Worm (Caenorhabditis elegans): ENCODE data around the gene str-161.

- TF ChIP-seq madf-8 (GFP tag; conservative IDR thresholded peaks at IDR 0.05) (no peak), dpl-1 (GFP tag; optimal IDR thresholded peaks at IDR 0.05) (no peak), aptf-3 (GFP tag; IDR thresholded peaks at IDR 0.05) (no peak), lag-1 (GFP tag; IDR thresholded peaks at IDR 0.05) (no peak), dpff-1 (tag; optimal IDR thresholded peaks at IDR 0.05) (no peak), him-1 (tag; optimal IDR thresholded peaks at IDR 0.05) (no peak)
These were observed 36.3 kb downstream of the str-161 start, which contains the start of gene str-172 for ce11 chrIV:4867610-4868009.

Data from whole organism, young adult.